Fruit fly (Drosophila melanogaster): ENCODE measurements around the gene CG33722.

dm6 chr3R:8287697-8288096 lies 43.8 kb downstream of the CG33722 start, which contains the start of gene Nazo:
- TF ChIP-seq Myc (optimal IDR thresholded peaks at IDR 0.05), result no peak
- TF ChIP-seq insv (optimal IDR thresholded peaks at IDR 0.05), result no peak
- no peak for TF ChIP-seq h (optimal IDR thresholded peaks at IDR 0.05)
